Worm (Caenorhabditis elegans) whole organism, L2 larva: ENCODE results near the gene nhr-50.
"Not testable (repeated sequence)": the region's sequence is repeated elsewhere in the genome, so short reads cannot be mapped to it uniquely, and the experiment has no call there.

Source experiments
- C34F6.9 ChIP-seq: fragments of 150-350 bp; optimal IDR thresholded peaks from 2 replicates; lab custom pipeline; 2014; ENCODE audit warnings: missing biosample characterization, missing genetic modification characterization
- F13H6.1 ChIP-seq: sonication (generic microtip); optimal IDR thresholded peaks from 2 replicates; lab custom pipeline; 2016; ENCODE audit warnings: missing genetic modification characterization, missing compliant biosample characterization
- ZK546.5 ChIP-seq: sonication (generic microtip); optimal IDR thresholded peaks from 2 replicates; lab custom pipeline; 2017; ENCODE audit warnings: missing biosample characterization, missing genetic modification characterization
- aly-2 ChIP-seq: fragments of 150-350 bp; optimal IDR thresholded peaks from 2 replicates; lab custom pipeline; 2014; ENCODE audit warnings: missing biosample characterization, missing genetic modification characterization
- blmp-1 ChIP-seq: sonication (generic microtip); optimal IDR thresholded peaks from 2 replicates; lab custom pipeline; 2017; ENCODE audit warnings: missing genetic modification characterization, mild to moderate bottlenecking, missing compliant biosample characterization, antibody characterized with exemption, moderate library complexity; ENCODE audit not compliant: insufficient read depth
- ceh-16 ChIP-seq: fragments of 150-350 bp; optimal IDR thresholded peaks from 2 replicates; lab custom pipeline; 2014; ENCODE audit warnings: missing biosample characterization, missing genetic modification characterization
- crh-2 ChIP-seq: sonication (generic microtip); optimal IDR thresholded peaks from 2 replicates; lab custom pipeline; 2017; ENCODE audit warnings: missing biosample characterization, missing genetic modification characterization
- egl-27 ChIP-seq: sonication (generic microtip); optimal IDR thresholded peaks from 3 replicates; lab custom pipeline; 2017; ENCODE audit warnings: missing biosample characterization, missing genetic modification reagents, missing genetic modification characterization
- fos-1 ChIP-seq: fragments of 150-350 bp; optimal IDR thresholded peaks from 2 replicates; lab custom pipeline; 2014; ENCODE audit warnings: missing biosample characterization, missing genetic modification characterization
- gmeb-1 ChIP-seq: fragments of 150-350 bp; optimal IDR thresholded peaks from 2 replicates; lab custom pipeline; 2014; ENCODE audit warnings: missing biosample characterization, missing genetic modification characterization
- lin-11 ChIP-seq: fragments of 150-350 bp; sonication (generic microtip); optimal IDR thresholded peaks from 2 replicates; lab custom pipeline; 2014; ENCODE audit warnings: missing biosample characterization, missing genetic modification characterization, inconsistent platforms, mixed read lengths
- lin-13 ChIP-seq: fragments of 150-350 bp; optimal IDR thresholded peaks from 2 replicates; lab custom pipeline; 2014; ENCODE audit warnings: missing biosample characterization, missing genetic modification reagents, missing genetic modification characterization
- lin-39 ChIP-seq: fragments of 150-350 bp; optimal IDR thresholded peaks from 2 replicates; lab custom pipeline; 2014; ENCODE audit warnings: missing biosample characterization, missing genetic modification reagents, missing genetic modification characterization
- lsy-2 ChIP-seq, 2 experiments: fragments of 150-350 bp in 1 of 2; sonication (generic microtip) in 1 of 2; optimal IDR thresholded peaks; 2 replicates each; lab custom pipeline; 2014 to 2017; ENCODE audit warnings: missing biosample characterization in 2 of 2, missing genetic modification characterization in 2 of 2
- mab-5 ChIP-seq: fragments of 150-350 bp; optimal IDR thresholded peaks from 2 replicates; lab custom pipeline; 2014; ENCODE audit warnings: missing biosample characterization, missing genetic modification characterization
- nhr-10 ChIP-seq: sonication (generic microtip); optimal IDR thresholded peaks from 2 replicates; lab custom pipeline; 2017; ENCODE audit warnings: missing biosample characterization, missing genetic modification characterization
- nhr-12 ChIP-seq: fragments of 150-350 bp; optimal IDR thresholded peaks from 2 replicates; lab custom pipeline; 2014; ENCODE audit warnings: missing biosample characterization, missing genetic modification characterization
- nhr-129 ChIP-seq: fragments of 150-350 bp; optimal IDR thresholded peaks from 2 replicates; lab custom pipeline; 2014; ENCODE audit warnings: missing biosample characterization, missing genetic modification characterization
- nhr-23 ChIP-seq: fragments of 150-350 bp; optimal IDR thresholded peaks from 2 replicates; lab custom pipeline; 2014; ENCODE audit warnings: missing biosample characterization, missing genetic modification reagents, missing genetic modification characterization
- nhr-25 ChIP-seq: fragments of 150-350 bp; sonication (generic microtip); optimal IDR thresholded peaks from 3 replicates; lab custom pipeline; 2014; ENCODE audit warnings: missing biosample characterization, missing genetic modification characterization
- nhr-6 ChIP-seq: fragments of 150-350 bp; optimal IDR thresholded peaks from 2 replicates; lab custom pipeline; 2014; ENCODE audit warnings: missing biosample characterization, missing genetic modification characterization
- nhr-77 ChIP-seq: fragments of 150-350 bp; optimal IDR thresholded peaks from 2 replicates; lab custom pipeline; 2014; ENCODE audit warnings: missing biosample characterization, missing genetic modification characterization
- skn-1 ChIP-seq: sonication (generic microtip); optimal IDR thresholded peaks from 2 replicates; lab custom pipeline; 2017; ENCODE audit warnings: missing biosample characterization, missing genetic modification characterization
- sma-3 ChIP-seq: sonication (generic microtip); optimal IDR thresholded peaks from 2 replicates; lab custom pipeline; 2016; ENCODE audit warnings: missing genetic modification reagents, missing genetic modification characterization, missing compliant biosample characterization
- sma-9 ChIP-seq, 2 experiments: fragments of 150-350 bp in 1 of 2; sonication (generic microtip) in 1 of 2; optimal IDR thresholded peaks; 2 replicates each; lab custom pipeline; 2014 to 2016; ENCODE audit warnings: missing genetic modification characterization in 2 of 2, mild to moderate bottlenecking in 1 of 2, missing biosample characterization in 1 of 2, missing compliant biosample characterization in 1 of 2, missing genetic modification reagents in 1 of 2, moderate library complexity in 1 of 2
- unc-62 ChIP-seq: fragments of 150-350 bp; optimal IDR thresholded peaks from 2 replicates; lab custom pipeline; 2014; ENCODE audit warnings: missing biosample characterization, missing genetic modification reagents, missing genetic modification characterization
- zag-1 ChIP-seq: fragments of 150-350 bp; optimal IDR thresholded peaks from 2 replicates; lab custom pipeline; 2014; ENCODE audit warnings: missing biosample characterization, missing genetic modification characterization
- ztf-1 ChIP-seq: fragments of 200-800 bp; sonication (Bioruptor generic); conservative IDR thresholded peaks from 2 replicates; pipeline ENCODE4 v1.3.6; 2022; ENCODE audit warnings: missing genetic modification characterization, missing compliant biosample characterization
- ztf-4 ChIP-seq: fragments of 150-350 bp; optimal IDR thresholded peaks from 2 replicates; lab custom pipeline; 2014; ENCODE audit warnings: missing biosample characterization, missing genetic modification characterization

nhr-50 gene

DNA sequence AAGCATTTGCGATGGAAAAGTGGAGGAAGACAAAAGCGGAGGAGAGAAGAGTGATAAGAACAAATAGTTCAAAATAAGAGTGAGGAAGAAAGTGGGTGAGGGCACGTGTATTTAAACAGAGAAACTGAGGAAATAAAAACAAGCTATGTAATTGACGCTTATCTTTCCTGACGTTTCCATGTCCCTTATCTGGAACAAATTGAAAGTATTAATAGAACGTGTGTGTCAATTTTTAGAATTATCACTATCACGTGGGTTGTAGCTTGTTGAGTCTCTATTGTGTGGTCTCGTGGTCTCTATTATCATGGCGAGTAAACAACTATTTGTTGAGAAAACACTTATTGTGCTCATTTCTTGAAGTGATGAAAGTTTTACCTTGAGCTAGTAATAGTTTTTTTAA, 45.4 kb upstream of the nhr-50 start, which contains the start of gene T10C6.15:
T10C6.15 (minus strand) TSS at position 104 of the 400 bp plus-strand sequence.
- no peak for TF ChIP-seq F13H6.1 (tag; lab: Kevin White, UChicago)
- no peak for TF ChIP-seq lin-39 (tag; lab: Kevin White, UChicago)
- peak; percentile 86 for TF ChIP-seq sma-9 (GFP tag; optimal IDR thresholded peaks at IDR 0.05; lab: Kevin White, UChicago)
- TF ChIP-seq sma-9 (tag; optimal IDR thresholded peaks at IDR 0.05; lab: Kevin White, UChicago) = no peak
- peak; percentile 55 for TF ChIP-seq gmeb-1 (tag; lab: Kevin White, UChicago)
- peak; percentile 43 for TF ChIP-seq nhr-129 (tag; lab: Kevin White, UChicago)
- TF ChIP-seq sma-3 (GFP tag; lab: Kevin White, UChicago) = peak; percentile 42
- TF ChIP-seq crh-2 (tag; lab: Kevin White, UChicago) = peak; percentile 76

DNA sequence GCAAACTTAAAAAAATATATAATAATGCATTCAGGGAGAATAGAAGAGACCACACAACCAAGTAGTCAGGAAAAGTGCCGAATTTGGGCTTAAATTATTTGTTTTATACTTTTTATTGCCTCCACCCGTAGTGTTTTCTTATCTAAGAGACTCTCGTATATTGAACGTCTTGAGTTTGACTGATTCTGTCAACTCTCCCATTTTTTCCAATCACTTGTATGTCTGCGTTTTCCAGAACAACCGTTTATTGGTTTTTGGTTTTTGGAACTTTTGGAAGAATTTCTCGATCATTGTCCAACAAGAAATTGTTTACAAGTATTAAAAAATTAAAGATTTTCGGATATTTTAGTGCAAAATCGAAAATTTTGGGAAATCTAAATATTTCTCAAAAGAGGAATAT, 43.3 kb upstream of the nhr-50 start:
- TF ChIP-seq crh-2 (tag; lab: Kevin White, UChicago) = peak; percentile 23
- TF ChIP-seq sma-9 (GFP tag; optimal IDR thresholded peaks at IDR 0.05; lab: Kevin White, UChicago) = peak; percentile 23
- TF ChIP-seq sma-9 (tag; optimal IDR thresholded peaks at IDR 0.05; lab: Kevin White, UChicago) = no peak
- TF ChIP-seq fos-1 (tag; lab: Kevin White, UChicago) = peak; percentile 31
- TF ChIP-seq egl-27 (tag; lab: Kevin White, UChicago) = no peak
- no peak for TF ChIP-seq mab-5 (tag; lab: Kevin White, UChicago)
- TF ChIP-seq gmeb-1 (tag; lab: Kevin White, UChicago) = no peak

DNA sequence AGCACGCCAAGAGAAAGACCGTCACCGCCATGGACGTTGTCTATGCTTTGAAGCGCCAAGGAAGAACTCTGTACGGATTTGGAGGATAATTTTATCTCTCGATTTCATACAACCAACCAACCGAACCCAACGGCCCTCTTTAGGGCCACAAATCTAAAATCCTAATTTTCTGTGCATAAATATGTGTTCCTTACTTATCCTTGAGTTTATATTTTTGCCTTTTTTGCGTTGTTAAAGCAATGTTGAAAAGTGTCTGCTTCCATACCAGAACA, 42.2 kb upstream of the nhr-50 start:
- TF ChIP-seq lin-11 (tag; lab: Kevin White, UChicago) = no peak

DNA sequence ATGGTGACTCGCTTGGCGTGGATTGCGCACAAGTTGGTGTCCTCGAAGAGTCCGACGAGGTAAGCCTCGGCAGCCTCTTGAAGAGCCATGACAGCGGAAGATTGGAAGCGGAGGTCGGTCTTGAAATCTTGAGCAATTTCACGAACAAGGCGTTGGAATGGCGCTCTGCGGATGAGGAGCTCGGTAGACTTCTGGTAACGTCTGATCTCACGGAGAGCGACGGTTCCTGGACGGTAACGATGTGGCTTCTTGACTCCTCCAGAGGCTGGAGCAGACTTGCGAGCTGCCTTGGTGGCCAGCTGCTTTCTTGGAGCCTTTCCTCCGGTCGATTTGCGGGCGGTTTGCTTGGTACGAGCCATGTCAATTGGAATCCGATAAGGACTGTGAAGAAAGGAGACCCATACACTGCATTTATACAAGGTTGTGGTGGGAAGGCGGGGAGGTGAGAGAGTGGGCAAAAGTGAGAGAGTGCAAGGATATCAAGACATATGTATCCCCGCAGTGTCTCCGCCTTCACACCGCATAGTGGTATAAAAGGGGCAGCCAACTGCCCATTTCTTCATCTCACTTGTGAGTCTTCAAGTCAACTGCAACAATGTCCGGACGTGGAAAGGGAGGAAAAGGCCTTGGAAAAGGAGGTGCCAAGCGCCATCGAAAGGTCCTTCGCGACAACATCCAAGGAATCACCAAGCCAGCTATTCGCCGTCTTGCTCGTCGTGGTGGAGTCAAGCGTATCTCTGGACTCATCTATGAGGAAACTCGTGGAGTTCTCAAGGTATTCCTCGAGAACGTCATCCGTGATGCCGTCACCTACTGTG, 41.7 kb upstream of the nhr-50 start, which contains the start of the genes his-2 and his-1:
his-2 (minus strand) TSS at position 359 of the 818 bp plus-strand sequence.
his-1 (plus strand) TSS at position 596 of the 818 bp plus-strand sequence.
- TF ChIP-seq nhr-25 (tag; lab: Kevin White, UChicago) = peak; percentile 19

DNA sequence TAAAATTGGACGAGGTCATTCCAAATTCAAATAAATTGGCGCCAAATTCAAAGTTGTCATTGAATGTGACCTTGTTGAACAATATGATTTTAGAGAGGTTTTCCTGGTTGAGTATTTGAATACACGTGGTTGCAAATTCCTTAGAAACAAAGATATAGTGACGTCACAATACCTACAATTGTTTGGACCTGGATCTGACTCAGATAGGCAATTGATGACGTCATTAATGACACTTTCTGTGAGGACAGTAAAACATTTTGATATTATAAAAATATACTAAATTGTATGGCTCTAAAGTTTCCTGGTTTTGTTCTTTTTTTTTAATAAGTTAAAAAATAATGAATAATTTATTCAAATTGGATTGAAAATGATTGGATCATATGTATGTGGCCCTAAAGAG, 41.0 kb upstream of the nhr-50 start:
- TF ChIP-seq fos-1 (tag; lab: Kevin White, UChicago) (no peak), C34F6.9 (tag; lab: Kevin White, UChicago) (no peak), crh-2 (tag; lab: Kevin White, UChicago) (no peak), mab-5 (tag; lab: Kevin White, UChicago) (no peak), blmp-1 (tag; lab: Kevin White, UChicago) (no peak), ZK546.5 (no peak), skn-1 (tag; lab: Kevin White, UChicago) (no peak), nhr-77 (tag; lab: Kevin White, UChicago) (no peak), lin-39 (tag; lab: Kevin White, UChicago) (no peak), zag-1 (no peak), lsy-2 (tag; optimal IDR thresholded peaks at IDR 0.05; lab: Kevin White, UChicago) (no peak), nhr-6 (tag; lab: Kevin White, UChicago) (no peak), ztf-4 (tag; lab: Kevin White, UChicago) (no peak), unc-62 (GFP tag; lab: Kevin White, UChicago) (no peak), sma-9 (GFP tag; optimal IDR thresholded peaks at IDR 0.05; lab: Kevin White, UChicago) (no peak), sma-9 (tag; optimal IDR thresholded peaks at IDR 0.05; lab: Kevin White, UChicago) (no peak), ztf-1 (GFP tag; lab: Robert Waterston, UW) (no peak), aly-2 (tag; lab: Kevin White, UChicago) (no peak), nhr-10 (tag; lab: Kevin White, UChicago) (no peak), nhr-23 (tag; lab: Kevin White, UChicago) (no peak), nhr-12 (tag; lab: Kevin White, UChicago) (no peak)

DNA sequence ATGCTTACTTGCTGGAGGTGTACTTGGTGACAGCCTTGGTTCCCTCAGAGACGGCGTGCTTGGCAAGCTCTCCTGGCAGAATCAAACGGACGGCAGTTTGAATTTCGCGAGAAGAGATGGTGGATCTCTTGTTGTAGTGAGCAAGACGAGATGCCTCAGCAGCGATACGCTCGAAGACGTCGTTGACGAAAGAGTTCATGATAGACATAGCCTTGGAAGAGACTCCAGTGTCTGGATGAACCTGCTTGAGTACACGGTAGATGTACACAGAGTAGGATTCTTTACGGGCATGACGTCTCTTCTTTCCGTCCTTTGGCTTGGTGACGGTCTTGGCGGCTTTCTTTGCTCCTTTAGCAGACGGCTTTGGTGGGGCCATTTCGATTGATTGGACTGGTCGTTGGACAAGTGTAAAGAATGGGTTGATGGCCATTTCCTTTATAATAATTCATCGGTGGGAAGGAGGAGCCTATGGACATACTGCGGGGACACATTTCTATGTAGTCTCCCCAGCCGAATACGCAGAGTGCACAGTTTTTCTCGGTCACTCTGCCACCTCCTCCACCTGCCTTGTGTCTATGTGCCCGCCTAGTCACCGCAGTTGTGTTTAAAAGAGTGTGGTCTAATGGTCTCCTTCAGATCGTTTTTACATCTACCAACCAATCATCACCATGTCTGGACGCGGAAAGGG, 39.9 kb upstream of the nhr-50 start, which contains the start of the genes his-4 and his-3:
his-4 (minus strand) TSS at position 376 of the 688 bp plus-strand sequence.
his-3 (plus strand) TSS at position 669 of the 688 bp plus-strand sequence.
- peak; percentile 24 for TF ChIP-seq lin-13
- peak; percentile 95 for TF ChIP-seq ceh-16 (tag; lab: Kevin White, UChicago)
- peak; percentile 85 for TF ChIP-seq nhr-25 (tag; lab: Kevin White, UChicago)
- TF ChIP-seq nhr-6 (tag; lab: Kevin White, UChicago) = peak; percentile 52
- TF ChIP-seq sma-3 (GFP tag; lab: Kevin White, UChicago) = peak; percentile 39
- peak in 1 of 2 experiments; percentile 38 for TF ChIP-seq lsy-2 (tag; optimal IDR thresholded peaks at IDR 0.05; lab: Kevin White, UChicago)
- peak; percentile 49 for TF ChIP-seq fos-1 (tag; lab: Kevin White, UChicago)
- TF ChIP-seq nhr-129 (tag; lab: Kevin White, UChicago) = peak; percentile 27
- peak; percentile 59 for TF ChIP-seq sma-9 (GFP tag; optimal IDR thresholded peaks at IDR 0.05; lab: Kevin White, UChicago)
- not testable (repeated sequence) for TF ChIP-seq sma-9 (tag; optimal IDR thresholded peaks at IDR 0.05; lab: Kevin White, UChicago)
- peak; percentile 27 for TF ChIP-seq F13H6.1 (tag; lab: Kevin White, UChicago)
